Fruit fly (Drosophila melanogaster) whole organism, prepupa: ENCODE measurements around the gene Mtpalpha.

ENCODE experiments used
- CG10669 ChIP-seq: fragments of 200-800 bp; sonication (Bioruptor generic); optimal IDR thresholded peaks from 3 replicates; lab custom pipeline; 2018; ENCODE audit warnings: missing biosample characterization, mild to moderate bottlenecking, missing genetic modification characterization, moderate library complexity
- CG6808 ChIP-seq: fragments of 200-800 bp; sonication (Bioruptor generic); optimal IDR thresholded peaks from 3 replicates; lab custom pipeline; 2017; ENCODE audit warnings: missing biosample characterization, missing genetic modification characterization, mild to moderate bottlenecking, moderate library complexity, missing genetic modification reagents
- CG8319 ChIP-seq: fragments of 200-800 bp; sonication (Bioruptor generic); optimal IDR thresholded peaks from 3 replicates; lab custom pipeline; 2016; ENCODE audit warnings: missing biosample characterization, missing genetic modification characterization
- Hr38 ChIP-seq: sonication (Bioruptor generic); optimal IDR thresholded peaks from 2 replicates; lab custom pipeline; 2016; ENCODE audit warnings: missing biosample characterization, missing genetic modification characterization
- Lpt ChIP-seq: fragments of 200-800 bp; sonication (Bioruptor generic); optimal IDR thresholded peaks from 3 replicates; lab custom pipeline; 2016; ENCODE audit warnings: missing biosample characterization, missing genetic modification characterization
- Sox102F ChIP-seq: fragments of 200-800 bp; sonication (Bioruptor generic); optimal IDR thresholded peaks from 2 replicates; lab custom pipeline; 2016; ENCODE audit warnings: missing biosample characterization, mild to moderate bottlenecking, missing genetic modification characterization
- acj6 ChIP-seq: fragments of 200-800 bp; sonication (Bioruptor generic); optimal IDR thresholded peaks from 3 replicates; lab custom pipeline; 2016; ENCODE audit warnings: missing biosample characterization, missing genetic modification characterization
- dsx ChIP-seq: fragments of 200-800 bp; optimal IDR thresholded peaks from 3 replicates; lab custom pipeline; 2019; ENCODE audit warnings: missing biosample characterization, mild to moderate bottlenecking, missing genetic modification characterization, moderate library complexity; ENCODE audit not compliant: poor library complexity, severe bottlenecking
- fd85E ChIP-seq: fragments of 200-800 bp; sonication (Bioruptor generic); optimal IDR thresholded peaks from 3 replicates; lab custom pipeline; 2016; ENCODE audit warnings: missing biosample characterization, missing genetic modification characterization
- salr ChIP-seq, 2 experiments: fragments of 200-800 bp; sonication (Bioruptor generic); optimal IDR thresholded peaks; 3 replicates each; lab custom pipeline; 2016 to 2018; ENCODE audit warnings: missing biosample characterization in 2 of 2, missing genetic modification characterization in 2 of 2, mild to moderate bottlenecking in 1 of 2

dm6 chr2L:9613922-9614321 is 37.4 kb upstream of the Mtpalpha start:
- TF ChIP-seq CG6808 (GFP tag; lab: Kevin White, UChicago): no peak
- no peak for TF ChIP-seq Lpt (GFP tag; lab: Kevin White, UChicago)
- peak; percentile 76 for TF ChIP-seq dsx
- TF ChIP-seq acj6 (GFP tag; lab: Kevin White, UChicago): no peak
- TF ChIP-seq Hr38: no peak
- no peak for TF ChIP-seq salr (GFP tag; optimal IDR thresholded peaks at IDR 0.05; lab: Kevin White, UChicago)
- no peak for TF ChIP-seq CG8319 (GFP tag; lab: Kevin White, UChicago)
- TF ChIP-seq Sox102F (GFP tag; lab: Kevin White, UChicago): no peak
- no peak for TF ChIP-seq fd85E (GFP tag; lab: Kevin White, UChicago)
- no peak for TF ChIP-seq CG10669 (GFP tag; lab: Kevin White, UChicago)
